Worm (Caenorhabditis elegans) whole organism, midembryonic: ENCODE measurements around the gene R04A9.9.

ENCODE experiments used
- T22C8.4 ChIP-seq: fragments of 200-800 bp; sonication (Bioruptor generic); IDR thresholded peaks from 2 replicates; pipeline ENCODE4 v1.3.6; 2022; ENCODE audit warnings: missing genetic modification characterization, missing compliant biosample characterization
- cog-1 ChIP-seq: sonication (generic microtip); optimal IDR thresholded peaks from 2 replicates; lab custom pipeline; 2016; ENCODE audit warnings: missing genetic modification characterization, missing compliant biosample characterization
- flt-1 ChIP-seq: fragments of 200-800 bp; sonication (Bioruptor generic); IDR thresholded peaks from 2 replicates; pipeline ENCODE4 v1.3.6; 2022; ENCODE audit warnings: missing genetic modification characterization, missing compliant biosample characterization
- klf-2 ChIP-seq: fragments of 200-800 bp; sonication (Bioruptor generic); conservative IDR thresholded peaks from 2 replicates; pipeline ENCODE4 v1.3.6; 2022; ENCODE audit warnings: missing genetic modification reagents, missing genetic modification characterization, missing compliant biosample characterization
- med-1 ChIP-seq: sonication (generic microtip); optimal IDR thresholded peaks from 2 replicates; lab custom pipeline; 2017; ENCODE audit warnings: missing genetic modification characterization, mild to moderate bottlenecking, missing compliant biosample characterization, antibody characterized with exemption, missing genetic modification reagents; ENCODE audit not compliant: insufficient read depth
- ref-1 ChIP-seq: fragments of 200-800 bp; sonication (Bioruptor generic); conservative IDR thresholded peaks from 2 replicates; pipeline ENCODE4 v1.3.6; 2022; ENCODE audit warnings: missing genetic modification reagents, missing genetic modification characterization, missing compliant biosample characterization
- tab-1 ChIP-seq: fragments of 200-800 bp; sonication (Bioruptor generic); IDR thresholded peaks from 2 replicates; pipeline ENCODE4 v1.3.6; 2022; ENCODE audit warnings: missing genetic modification characterization, missing compliant biosample characterization
- ztf-23 ChIP-seq: fragments of 200-800 bp; sonication (Bioruptor generic); IDR thresholded peaks from 2 replicates; pipeline ENCODE4 v1.3.6; 2022; ENCODE audit warnings: missing genetic modification reagents, missing genetic modification characterization, missing compliant biosample characterization
- ztf-29 ChIP-seq: fragments of 200-800 bp; sonication (Bioruptor generic); IDR thresholded peaks from 2 replicates; pipeline ENCODE4 v1.3.6; 2022; ENCODE audit warnings: missing genetic modification reagents, missing genetic modification characterization, missing compliant biosample characterization

- TF ChIP-seq ref-1 (no peak), ztf-23 (GFP tag; lab: Robert Waterston, UW) (no peak), klf-2 (GFP tag; lab: Robert Waterston, UW) (no peak), ztf-29 (no peak), cog-1 (tag; lab: Kevin White, UChicago) (no peak), med-1 (GFP tag; lab: Kevin White, UChicago) (no peak), tab-1 (GFP tag; lab: Robert Waterston, UW) (no peak), T22C8.4 (GFP tag; lab: Robert Waterston, UW) (no peak), flt-1 (GFP tag; lab: Robert Waterston, UW) (no peak)
Observed at ce11 chrX:438396-438795, 48.0 kb upstream of the R04A9.9 start.
